Fruit fly (Drosophila melanogaster) whole organism, adult: ENCODE results near the gene Trissin.

ENCODE experiments used
- CG11617 ChIP-seq: fragments of 200-800 bp; sonication (Bioruptor generic); optimal IDR thresholded peaks from 2 replicates; lab custom pipeline; 2017; ENCODE audit warnings: mild to moderate bottlenecking, missing biosample characterization, missing genetic modification reagents, missing genetic modification characterization
- CG12768 ChIP-seq: fragments of 200-800 bp; sonication (Bioruptor generic); optimal IDR thresholded peaks from 2 replicates; lab custom pipeline; 2017; ENCODE audit warnings: missing biosample characterization, missing genetic modification characterization, mild to moderate bottlenecking, moderate library complexity, missing genetic modification reagents
- CG14711 ChIP-seq: fragments of 200-800 bp; sonication (Bioruptor generic); optimal IDR thresholded peaks from 2 replicates; lab custom pipeline; 2018; ENCODE audit warnings: missing biosample characterization, mild to moderate bottlenecking, missing genetic modification characterization, moderate library complexity
- CG1620 ChIP-seq: fragments of 200-800 bp; sonication (Bioruptor generic); optimal IDR thresholded peaks from 2 replicates; lab custom pipeline; 2016; ENCODE audit warnings: missing biosample characterization, missing genetic modification characterization
- CG33017 ChIP-seq: fragments of 200-800 bp; sonication (Bioruptor generic); optimal IDR thresholded peaks from 2 replicates; lab custom pipeline; 2018; ENCODE audit warnings: missing biosample characterization, mild to moderate bottlenecking, missing genetic modification characterization, moderate library complexity
- CG5204 ChIP-seq: fragments of 200-800 bp; sonication (Bioruptor generic); optimal IDR thresholded peaks from 2 replicates; lab custom pipeline; 2016; ENCODE audit warnings: missing biosample characterization, missing genetic modification characterization
- CG7045 ChIP-seq: fragments of 200-800 bp; sonication (Bioruptor generic); optimal IDR thresholded peaks from 2 replicates; lab custom pipeline; 2017; ENCODE audit warnings: missing biosample characterization, mild to moderate bottlenecking, missing genetic modification characterization
- CG7101 ChIP-seq: fragments of 200-800 bp; sonication (Bioruptor generic); optimal IDR thresholded peaks from 2 replicates; lab custom pipeline; 2018; ENCODE audit warnings: missing biosample characterization, mild to moderate bottlenecking, missing genetic modification characterization, moderate library complexity
- Clk ChIP-seq: fragments of 200-800 bp; sonication (Bioruptor generic); optimal IDR thresholded peaks from 2 replicates; lab custom pipeline; 2017; ENCODE audit warnings: missing biosample characterization, missing genetic modification characterization
- Crg-1 ChIP-seq: fragments of 200-800 bp; sonication (Bioruptor generic); optimal IDR thresholded peaks from 2 replicates; lab custom pipeline; 2016; ENCODE audit warnings: missing biosample characterization, missing genetic modification characterization
- Hr96 ChIP-seq: fragments of 200-800 bp; sonication (Bioruptor generic); optimal IDR thresholded peaks from 2 replicates; lab custom pipeline; 2016; ENCODE audit warnings: missing biosample characterization, missing genetic modification characterization
- Mnt ChIP-seq: fragments of 200-800 bp; sonication (Bioruptor generic); optimal IDR thresholded peaks from 2 replicates; lab custom pipeline; 2016; ENCODE audit warnings: missing biosample characterization, mild to moderate bottlenecking, missing genetic modification characterization
- bab1 ChIP-seq: fragments of 200-800 bp; sonication (Bioruptor generic); optimal IDR thresholded peaks from 3 replicates; lab custom pipeline; 2019; ENCODE audit warnings: missing biosample characterization, mild to moderate bottlenecking, missing genetic modification characterization, moderate library complexity
- cic ChIP-seq: fragments of 200-800 bp; sonication (Bioruptor generic); optimal IDR thresholded peaks from 2 replicates; lab custom pipeline; 2017; ENCODE audit warnings: missing biosample characterization, mild to moderate bottlenecking, missing genetic modification characterization, moderate library complexity
- cnc ChIP-seq, 2 experiments: fragments of >200 bp; optimal IDR thresholded peaks; 2 replicates each; lab custom pipeline; 2017
- kay ChIP-seq: fragments of 200-800 bp; sonication (Bioruptor generic); peaks from one replicate; lab custom pipeline; 2016; ENCODE audit warnings: missing biosample characterization, missing genetic modification characterization, borderline replicate concordance
- ovo ChIP-seq: fragments of 200-800 bp; sonication (Bioruptor generic); optimal IDR thresholded peaks from 2 replicates; lab custom pipeline; 2016; ENCODE audit warnings: missing biosample characterization, missing genetic modification characterization
- pad ChIP-seq: fragments of 200-800 bp; sonication (Bioruptor generic); optimal IDR thresholded peaks from 3 replicates; lab custom pipeline; 2017; ENCODE audit warnings: missing biosample characterization, missing genetic modification characterization, mild to moderate bottlenecking, moderate library complexity, missing genetic modification reagents
- tj ChIP-seq: fragments of 200-800 bp; sonication (Bioruptor generic); optimal IDR thresholded peaks from 3 replicates; lab custom pipeline; 2017; ENCODE audit warnings: missing biosample characterization, mild to moderate bottlenecking, missing genetic modification characterization, moderate library complexity
- toe ChIP-seq: fragments of 200-800 bp; sonication (Bioruptor generic); optimal IDR thresholded peaks from 2 replicates; lab custom pipeline; 2016; ENCODE audit warnings: missing biosample characterization, missing genetic modification characterization

The Trissin gene

dm6 chr3R:15467991-15468764 lies 17.0 kb downstream of the Trissin start:
- no peak for TF ChIP-seq tj (GFP tag; lab: Kevin White, UChicago)
- TF ChIP-seq kay = peak; percentile 48

- TF ChIP-seq Crg-1 (GFP tag; lab: Kevin White, UChicago) (no peak), Mnt (GFP tag; lab: Kevin White, UChicago) (no peak), bab1 (GFP tag; lab: Kevin White, UChicago) (no peak), CG1620 (no peak), CG5204 (GFP tag; lab: Kevin White, UChicago) (no peak), CG11617 (GFP tag; lab: Kevin White, UChicago) (no peak), ovo (GFP tag; lab: Kevin White, UChicago) (no peak), CG14711 (tag; lab: Kevin White, UChicago) (no peak)
Measured at dm6 chr3R:15463172-15463571, 22.0 kb downstream of the Trissin start.

- TF ChIP-seq Crg-1 (GFP tag; lab: Kevin White, UChicago) = no peak
- TF ChIP-seq tj (GFP tag; lab: Kevin White, UChicago) = peak; percentile 85
Measured at dm6 chr3R:15458186-15458715, 26.9 kb downstream of the Trissin start.

- TF ChIP-seq toe (GFP tag; lab: Kevin White, UChicago) = no peak
- TF ChIP-seq CG12768 (GFP tag; lab: Kevin White, UChicago) = no peak
- TF ChIP-seq CG5204 (GFP tag; lab: Kevin White, UChicago) = no peak
Measured at dm6 chr3R:15457386-15458011, 27.7 kb downstream of the Trissin start.

dm6 chr3R:15451344-15452107 lies 33.7 kb downstream of the Trissin start:
- TF ChIP-seq cic (no peak), CG12768 (GFP tag; lab: Kevin White, UChicago) (no peak), pad (GFP tag; lab: Kevin White, UChicago) (no peak), ovo (GFP tag; lab: Kevin White, UChicago) (no peak), CG1620 (no peak), Hr96 (GFP tag; lab: Kevin White, UChicago) (no peak), tj (GFP tag; lab: Kevin White, UChicago) (no peak), CG11617 (GFP tag; lab: Kevin White, UChicago) (no peak), CG14711 (tag; lab: Kevin White, UChicago) (no peak), bab1 (GFP tag; lab: Kevin White, UChicago) (no peak), Clk (GFP tag; lab: Kevin White, UChicago) (no peak), CG5204 (GFP tag; lab: Kevin White, UChicago) (no peak), CG7045 (GFP tag; lab: Kevin White, UChicago) (no peak), toe (GFP tag; lab: Kevin White, UChicago) (no peak), cnc (optimal IDR thresholded peaks at IDR 0.05; lab: Kevin White, UChicago) (no peak), CG7101 (tag; lab: Kevin White, UChicago) (no peak), Mnt (GFP tag; lab: Kevin White, UChicago) (no peak), CG33017 (tag; lab: Kevin White, UChicago) (no peak), Crg-1 (GFP tag; lab: Kevin White, UChicago) (no peak), kay (no peak)

dm6 chr3R:15448657-15449056 lies 36.5 kb downstream of the Trissin start:
- no peak for TF ChIP-seq kay
- no peak for TF ChIP-seq CG1620
- no peak for TF ChIP-seq CG14711 (tag; lab: Kevin White, UChicago)
- TF ChIP-seq toe (GFP tag; lab: Kevin White, UChicago) = no peak
- no peak for TF ChIP-seq Hr96 (GFP tag; lab: Kevin White, UChicago)
- no peak for TF ChIP-seq Clk (GFP tag; lab: Kevin White, UChicago)
- no peak for TF ChIP-seq bab1 (GFP tag; lab: Kevin White, UChicago)
- no peak for TF ChIP-seq cic
- no peak for TF ChIP-seq Crg-1 (GFP tag; lab: Kevin White, UChicago)
- TF ChIP-seq tj (GFP tag; lab: Kevin White, UChicago) = no peak
- TF ChIP-seq CG12768 (GFP tag; lab: Kevin White, UChicago) = no peak
- no peak for TF ChIP-seq CG5204 (GFP tag; lab: Kevin White, UChicago)
- TF ChIP-seq cnc (optimal IDR thresholded peaks at IDR 0.05; lab: Kevin White, UChicago) = no peak
- TF ChIP-seq pad (GFP tag; lab: Kevin White, UChicago) = no peak
- no peak for TF ChIP-seq Mnt (GFP tag; lab: Kevin White, UChicago)
- TF ChIP-seq ovo (GFP tag; lab: Kevin White, UChicago) = no peak
